Fruit fly (Drosophila melanogaster): Measurements from ENCODE around the gene AkhR.

AkhR gene

DNA sequence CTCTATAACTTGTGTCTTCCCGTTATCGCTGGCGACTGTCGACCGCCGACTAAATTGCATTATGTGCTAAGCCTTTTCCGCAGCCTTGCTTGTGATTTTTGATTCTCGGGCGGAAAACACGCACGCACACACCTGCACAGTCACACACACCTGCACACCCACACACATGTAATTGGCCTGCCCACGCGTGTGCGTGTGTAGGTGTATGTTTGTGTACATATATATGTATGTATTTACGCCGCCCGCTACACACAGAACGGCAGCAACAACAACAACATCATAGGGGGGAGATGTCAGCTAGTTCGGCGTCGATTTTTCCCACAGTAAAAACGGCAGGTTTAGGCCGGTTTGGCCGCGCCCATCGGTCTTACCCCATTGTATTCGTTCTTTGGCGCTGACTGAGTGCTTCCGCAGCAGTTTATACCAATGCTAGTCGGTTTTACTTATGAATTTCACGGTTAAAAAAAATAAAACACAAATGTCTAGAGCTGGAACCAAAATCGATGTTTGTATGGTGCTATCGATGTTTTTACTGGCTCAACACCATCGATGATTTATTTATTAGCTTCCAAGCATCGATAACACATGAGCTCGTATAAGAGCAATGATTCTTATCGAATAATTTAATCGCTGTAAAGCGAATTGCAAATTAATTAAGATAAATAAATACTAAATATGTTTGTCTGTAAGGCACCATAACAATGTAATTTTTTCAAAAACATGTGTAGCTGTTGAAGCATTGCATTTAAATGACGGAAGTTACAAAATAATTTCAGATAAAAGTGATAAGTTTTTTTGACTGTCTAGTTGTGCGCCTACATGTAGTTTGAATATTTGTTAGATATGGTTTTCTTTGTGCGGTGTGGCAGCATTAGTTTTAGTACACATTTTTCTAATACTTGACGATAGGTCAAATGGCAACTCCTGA lies 7.1 kb upstream of the AkhR start, which contains the start of gene homer (continued):
- TF ChIP-seq CG14710 (tag; optimal IDR thresholded peaks at IDR 0.05) (peak; percentile 45), Hr51 (GFP tag; optimal IDR thresholded peaks at IDR 0.05) (no peak), Adf1 (GFP tag; IDR thresholded peaks at IDR 0.05) (peak; percentile 46; the same call in 1 of the 2 replicates), CG11695 (GFP tag; IDR thresholded peaks at IDR 0.05) (no peak), CG13123 (GFP tag; optimal IDR thresholded peaks at IDR 0.05) (no peak), Ptx1 (GFP tag; IDR thresholded peaks at IDR 0.05) (0 out of 2 replicates have a peak, but pooled peaks have one; percentile 9), fd102C (GFP tag; optimal IDR thresholded peaks at IDR 0.05) (no peak), Bteb2 (GFP tag; optimal IDR thresholded peaks at IDR 0.05) (no peak), ham (GFP tag; IDR thresholded peaks at IDR 0.05) (no peak), esg (GFP tag; conservative IDR thresholded peaks at IDR 0.05) (no peak), pan (optimal IDR thresholded peaks at IDR 0.05) (no peak), pan (GFP tag; optimal IDR thresholded peaks at IDR 0.05 in 1 of 2, IDR thresholded peaks at IDR 0.05 in 1 of 2) (no peak), CG1832 (GFP tag; optimal IDR thresholded peaks at IDR 0.05) (no peak), Trl (optimal IDR thresholded peaks at IDR 0.05) (no peak), Trl (GFP tag; optimal IDR thresholded peaks at IDR 0.05) (no peak), YL-1 (GFP tag; optimal IDR thresholded peaks at IDR 0.05) (peak; percentile 65), Lpt (GFP tag; optimal IDR thresholded peaks at IDR 0.05) (no peak), CG3407 (GFP tag; optimal IDR thresholded peaks at IDR 0.05) (no peak), Atf3 (GFP tag; optimal IDR thresholded peaks at IDR 0.05) (no peak), tll (GFP tag; optimal IDR thresholded peaks at IDR 0.05) (peak in 1 of 2 experiments; percentile 70), lilli (GFP tag; optimal IDR thresholded peaks at IDR 0.05) (no peak), Hey (tag; optimal IDR thresholded peaks at IDR 0.05) (no peak), CG43689 (GFP tag; IDR thresholded peaks at IDR 0.05) (no peak), ro (GFP tag; IDR thresholded peaks at IDR 0.05) (no peak), CG7357 (GFP tag; IDR thresholded peaks at IDR 0.05) (no peak), toy (GFP tag; IDR thresholded peaks at IDR 0.05) (no peak), maf-S (GFP tag; optimal IDR thresholded peaks at IDR 0.05) (no peak), ERR (GFP tag; optimal IDR thresholded peaks at IDR 0.05) (no peak), cg (GFP tag; optimal IDR thresholded peaks at IDR 0.05) (peak; percentile 100), mam (GFP tag; optimal IDR thresholded peaks at IDR 0.05) (no peak), Dip3 (GFP tag; optimal IDR thresholded peaks at IDR 0.05) (no peak), CG11723 (GFP tag; optimal IDR thresholded peaks at IDR 0.05) (no peak), seq (GFP tag; IDR thresholded peaks at IDR 0.05) (no peak), CG6654 (GFP tag; optimal IDR thresholded peaks at IDR 0.05) (no peak), Spps (tag; optimal IDR thresholded peaks at IDR 0.05) (no peak), Oaz (GFP tag; IDR thresholded peaks at IDR 0.05) (no peak), lov (optimal IDR thresholded peaks at IDR 0.05) (no peak), lov (GFP tag; IDR thresholded peaks at IDR 0.05) (no peak), MESR4 (GFP tag; optimal IDR thresholded peaks at IDR 0.05) (peak; percentile 91), ind (GFP tag; optimal IDR thresholded peaks at IDR 0.05) (peak; percentile 16), Dref (GFP tag; IDR thresholded peaks at IDR 0.05) (peak; percentile 98), ac (GFP tag; optimal IDR thresholded peaks at IDR 0.05) (peak; percentile 27), Pdp1 (GFP tag; optimal IDR thresholded peaks at IDR 0.05) (no peak), Lhr (GFP tag; optimal IDR thresholded peaks at IDR 0.05) (no peak), kni (GFP tag; optimal IDR thresholded peaks at IDR 0.05) (peak; percentile 55), CG7372 (GFP tag; IDR thresholded peaks at IDR 0.05) (0 out of 2 replicates have a peak, but pooled peaks have one; percentile 11), sens-2 (GFP tag; IDR thresholded peaks at IDR 0.05) (no peak), CG10462 (GFP tag; optimal IDR thresholded peaks at IDR 0.05) (no peak), Dfd (GFP tag; optimal IDR thresholded peaks at IDR 0.05) (no peak), CG15696 (tag; optimal IDR thresholded peaks at IDR 0.05) (no peak)

All from whole organism, embryonic.